Fruit fly (Drosophila melanogaster): ENCODE results near the gene CG34307.

dm6 chr3R:11888038-11888567 is 9.3 kb upstream of the CG34307 start:
- TF ChIP-seq eg (GFP tag; IDR thresholded peaks at IDR 0.05) (peak; percentile 63), salr (GFP tag; optimal IDR thresholded peaks at IDR 0.05) (peak in 1 of 2 experiments; percentile 24), Smox (GFP tag; optimal IDR thresholded peaks at IDR 0.05) (peak; percentile 59), ss (GFP tag; optimal IDR thresholded peaks at IDR 0.05) (peak in 1 of 2 experiments; percentile 79), Hr39 (GFP tag; optimal IDR thresholded peaks at IDR 0.05) (peak; percentile 42), CG6854 (GFP tag; optimal IDR thresholded peaks at IDR 0.05) (no peak), CG32006 (GFP tag; optimal IDR thresholded peaks at IDR 0.05) (no peak), CG11762 (GFP tag; optimal IDR thresholded peaks at IDR 0.05; ENCODE audit: insufficient read depth) (peak; percentile 30), Blimp-1 (GFP tag; optimal IDR thresholded peaks at IDR 0.05) (no peak), CG8119 (GFP tag; IDR thresholded peaks at IDR 0.05) (peak; percentile 51; the same call in 1 of the 3 replicates)

Data from whole organism, prepupa.